Fruit fly (Drosophila melanogaster) whole organism, embryonic: ENCODE results near the gene Zip88E.
A peak's percentile ranks its signal among the peaks of the same experiment; 100 is the strongest.

Source experiments
- Ada2b ChIP-seq: fragments of 200-800 bp; sonication (Bioruptor generic); IDR thresholded peaks from 2 replicates; pipeline ENCODE4 v1.3.6; 2022; ENCODE audit warnings: missing biosample characterization, missing genetic modification characterization
- Bgb ChIP-seq: fragments of 200-800 bp; sonication (Bioruptor generic); IDR thresholded peaks from 2 replicates; pipeline ENCODE4 v1.3.6; 2022; ENCODE audit warnings: missing biosample characterization, missing genetic modification characterization; ENCODE audit not compliant: partially characterized antibody
- CG10267 ChIP-seq: fragments of 200-800 bp; sonication (Bioruptor generic); optimal IDR thresholded peaks from 2 replicates; lab custom pipeline; 2018; ENCODE audit warnings: missing biosample characterization, mild to moderate bottlenecking, missing genetic modification characterization, moderate library complexity
- CG10654 ChIP-seq: fragments of 200-800 bp; sonication (Bioruptor generic); optimal IDR thresholded peaks from 2 replicates; lab custom pipeline; 2016; ENCODE audit warnings: missing biosample characterization, missing genetic modification characterization
- CG11398 ChIP-seq: fragments of 200-800 bp; sonication (Bioruptor generic); optimal IDR thresholded peaks from 2 replicates; lab custom pipeline; 2016; ENCODE audit warnings: missing biosample characterization, missing genetic modification characterization
- CG12155 ChIP-seq: fragments of 200-800 bp; sonication (Bioruptor generic); optimal IDR thresholded peaks from 3 replicates; lab custom pipeline; 2016; ENCODE audit warnings: missing biosample characterization, missing genetic modification characterization
- CG1233 ChIP-seq: fragments of 200-800 bp; sonication (Bioruptor generic); optimal IDR thresholded peaks from 4 replicates; lab custom pipeline; 2018; ENCODE audit warnings: missing biosample characterization, mild to moderate bottlenecking, missing genetic modification characterization
- CG14014 ChIP-seq: fragments of 200-800 bp; sonication (Bioruptor generic); IDR thresholded peaks from 2 replicates; pipeline ENCODE4 v1.3.6; 2022; ENCODE audit warnings: missing biosample characterization, missing genetic modification characterization
- CG17361 ChIP-seq: fragments of 200-800 bp; sonication (Bioruptor generic); IDR thresholded peaks from 3 replicates; pipeline ENCODE4 v1.3.6; 2022; ENCODE audit warnings: missing biosample characterization, missing genetic modification characterization
- CG2120 ChIP-seq: fragments of 200-800 bp; sonication (Bioruptor generic); optimal IDR thresholded peaks from 3 replicates; lab custom pipeline; 2016; ENCODE audit warnings: missing biosample characterization, missing genetic modification characterization
- CG2199 ChIP-seq: fragments of 200-800 bp; sonication (Bioruptor generic); IDR thresholded peaks from 3 replicates; pipeline ENCODE4 v1.3.6; 2022; ENCODE audit warnings: missing biosample characterization, missing genetic modification characterization
- CG2712 ChIP-seq: fragments of 200-800 bp; optimal IDR thresholded peaks from 3 replicates; lab custom pipeline; 2019; ENCODE audit warnings: missing biosample characterization, mild to moderate bottlenecking, missing genetic modification characterization, moderate library complexity
- CG30431 ChIP-seq: fragments of 200-800 bp; sonication (Bioruptor generic); optimal IDR thresholded peaks from 2 replicates; lab custom pipeline; 2017; ENCODE audit warnings: missing biosample characterization, missing genetic modification characterization
- CG31224 ChIP-seq: fragments of 200-800 bp; sonication (Bioruptor generic); IDR thresholded peaks from 2 replicates; pipeline ENCODE4 v1.3.6; 2022; ENCODE audit warnings: missing biosample characterization, missing genetic modification characterization
- CG31441 ChIP-seq: fragments of 200-800 bp; sonication (Bioruptor generic); IDR thresholded peaks from 2 replicates; pipeline ENCODE4 v1.3.6; 2022; ENCODE audit warnings: missing biosample characterization, missing genetic modification characterization
- CG33213 ChIP-seq: fragments of 200-800 bp; sonication (Bioruptor generic); optimal IDR thresholded peaks from 3 replicates; lab custom pipeline; 2016; ENCODE audit warnings: missing biosample characterization, missing genetic modification characterization
- CG6254 ChIP-seq: fragments of 200-800 bp; sonication (Bioruptor generic); optimal IDR thresholded peaks from 3 replicates; lab custom pipeline; 2017; ENCODE audit warnings: mild to moderate bottlenecking, missing biosample characterization, missing genetic modification reagents, missing genetic modification characterization
- CG6683 ChIP-seq: fragments of 200-800 bp; sonication (Bioruptor generic); optimal IDR thresholded peaks from 2 replicates; lab custom pipeline; 2017; ENCODE audit warnings: missing biosample characterization, mild to moderate bottlenecking, missing genetic modification characterization, missing genetic modification reagents
- CG7372 ChIP-seq: fragments of 200-800 bp; sonication (Bioruptor generic); IDR thresholded peaks from 2 replicates; pipeline ENCODE4 v1.3.6; 2022; ENCODE audit warnings: missing biosample characterization, missing genetic modification characterization
- CG8765 ChIP-seq: fragments of 200-800 bp; sonication (Bioruptor generic); IDR thresholded peaks from 2 replicates; pipeline ENCODE4 v1.3.6; 2022; ENCODE audit warnings: missing biosample characterization, missing genetic modification characterization
- CHES-1-like ChIP-seq: fragments of 200-800 bp; sonication (Bioruptor generic); optimal IDR thresholded peaks from 2 replicates; lab custom pipeline; 2016; ENCODE audit warnings: missing biosample characterization, missing genetic modification characterization
- D19A ChIP-seq: fragments of 200-800 bp; optimal IDR thresholded peaks from 3 replicates; lab custom pipeline; 2019; ENCODE audit warnings: missing biosample characterization, mild to moderate bottlenecking, missing genetic modification characterization, moderate library complexity
- Dbx ChIP-seq: fragments of 200-800 bp; sonication (Bioruptor generic); IDR thresholded peaks from 3 replicates; pipeline ENCODE4 v1.3.6; 2022; ENCODE audit warnings: missing biosample characterization, missing genetic modification characterization
- ERR ChIP-seq: fragments of 200-800 bp; sonication (Bioruptor generic); optimal IDR thresholded peaks from 2 replicates; lab custom pipeline; 2016; ENCODE audit warnings: missing biosample characterization, missing genetic modification characterization
- Jarid2 ChIP-seq: fragments of 200-800 bp; sonication (Bioruptor generic); optimal IDR thresholded peaks from 3 replicates; lab custom pipeline; 2017; ENCODE audit warnings: mild to moderate bottlenecking, missing biosample characterization, missing genetic modification reagents, missing genetic modification characterization
- Kr ChIP-seq: fragments of 200-800 bp; sonication (Bioruptor generic); optimal IDR thresholded peaks from 2 replicates; lab custom pipeline; 2017; ENCODE audit warnings: missing biosample characterization, mild to moderate bottlenecking, missing genetic modification characterization
- Lhr ChIP-seq: fragments of 200-800 bp; sonication (Bioruptor generic); optimal IDR thresholded peaks from 3 replicates; lab custom pipeline; 2017; ENCODE audit warnings: mild to moderate bottlenecking, missing biosample characterization, missing genetic modification reagents, missing genetic modification characterization
- Optix ChIP-seq: fragments of 200-800 bp; sonication (Bioruptor generic); IDR thresholded peaks from 3 replicates; pipeline ENCODE4 v1.3.6; 2022; ENCODE audit warnings: missing biosample characterization, missing genetic modification characterization
- PHDP ChIP-seq: fragments of 200-800 bp; sonication (Bioruptor generic); optimal IDR thresholded peaks from 3 replicates; lab custom pipeline; 2018; ENCODE audit warnings: missing biosample characterization, mild to moderate bottlenecking, missing genetic modification characterization, moderate library complexity
- Rx ChIP-seq: fragments of 200-800 bp; sonication (Bioruptor generic); IDR thresholded peaks from 2 replicates; pipeline ENCODE4 v1.3.6; 2022; ENCODE audit warnings: missing biosample characterization, missing genetic modification characterization
- Taf1 ChIP-seq: fragments of 200-800 bp; sonication (Bioruptor generic); IDR thresholded peaks from 2 replicates; pipeline ENCODE4 v1.3.6; 2022; ENCODE audit warnings: missing biosample characterization, missing genetic modification characterization
- abd-A ChIP-seq: fragments of 200-800 bp; sonication (Bioruptor generic); optimal IDR thresholded peaks from 3 replicates; lab custom pipeline; 2019; ENCODE audit warnings: missing biosample characterization, mild to moderate bottlenecking, missing genetic modification characterization, moderate library complexity
- bigmax ChIP-seq: fragments of 200-800 bp; sonication (Bioruptor generic); optimal IDR thresholded peaks from 2 replicates; lab custom pipeline; 2018; ENCODE audit warnings: missing biosample characterization, mild to moderate bottlenecking, missing genetic modification characterization
- bsh ChIP-seq, 2 experiments: fragments of 200-800 bp; sonication (Bioruptor generic); optimal IDR thresholded peaks; 2 replicates each; lab custom pipeline; 2017 to 2018; ENCODE audit warnings: mild to moderate bottlenecking in 2 of 2, missing biosample characterization in 2 of 2, missing genetic modification characterization in 2 of 2, moderate library complexity in 1 of 2
- cas ChIP-seq: fragments of 200-800 bp; sonication (Bioruptor generic); IDR thresholded peaks from 2 replicates; pipeline ENCODE4 v1.3.6; 2022; ENCODE audit warnings: missing biosample characterization, missing genetic modification characterization
- cato ChIP-seq: fragments of 200-800 bp; sonication (Bioruptor generic); optimal IDR thresholded peaks from 2 replicates; lab custom pipeline; 2016; ENCODE audit warnings: missing biosample characterization, missing genetic modification characterization, borderline replicate concordance
- da ChIP-seq: fragments of 200-800 bp; sonication (Bioruptor generic); optimal IDR thresholded peaks from 2 replicates; lab custom pipeline; 2016; ENCODE audit warnings: missing biosample characterization, missing genetic modification characterization
- dan ChIP-seq: fragments of 200-800 bp; sonication (Bioruptor generic); IDR thresholded peaks from 2 replicates; pipeline ENCODE4 v1.3.6; 2022; ENCODE audit warnings: missing biosample characterization, missing genetic modification characterization
- dati ChIP-seq: fragments of 200-800 bp; sonication (Bioruptor generic); IDR thresholded peaks from 2 replicates; pipeline ENCODE4 v1.3.6; 2022; ENCODE audit warnings: missing biosample characterization, missing genetic modification characterization
- exex ChIP-seq: fragments of 200-800 bp; sonication (Bioruptor generic); optimal IDR thresholded peaks from 4 replicates; lab custom pipeline; 2018; ENCODE audit warnings: missing biosample characterization, mild to moderate bottlenecking, missing genetic modification characterization, moderate library complexity
- inv ChIP-seq: fragments of 200-800 bp; sonication (Bioruptor generic); IDR thresholded peaks from 2 replicates; pipeline ENCODE4 v1.3.6; 2022; ENCODE audit warnings: missing biosample characterization, missing genetic modification characterization; ENCODE audit not compliant: partially characterized antibody
- knrl ChIP-seq: fragments of 200-800 bp; sonication (Bioruptor generic); IDR thresholded peaks from 3 replicates; pipeline ENCODE4 v1.3.6; 2022; ENCODE audit warnings: missing biosample characterization, missing genetic modification characterization; ENCODE audit not compliant: partially characterized antibody
- odd ChIP-seq: fragments of 200-800 bp; sonication (Bioruptor generic); optimal IDR thresholded peaks from 2 replicates; lab custom pipeline; 2017; ENCODE audit warnings: missing biosample characterization, mild to moderate bottlenecking, missing genetic modification characterization
- psq ChIP-seq: fragments of 200-800 bp; sonication (Bioruptor generic); optimal IDR thresholded peaks from 2 replicates; lab custom pipeline; 2017; ENCODE audit warnings: missing biosample characterization, missing genetic modification characterization
- salm ChIP-seq: fragments of 200-800 bp; sonication (Bioruptor generic); optimal IDR thresholded peaks from 2 replicates; lab custom pipeline; 2018; ENCODE audit warnings: missing biosample characterization, mild to moderate bottlenecking, missing genetic modification characterization
- shn ChIP-seq: fragments of 200-800 bp; sonication (Bioruptor generic); optimal IDR thresholded peaks from 3 replicates; lab custom pipeline; 2016; ENCODE audit warnings: missing biosample characterization, missing genetic modification characterization
- tin ChIP-seq: fragments of 200-800 bp; sonication (Bioruptor generic); optimal IDR thresholded peaks from 3 replicates; lab custom pipeline; 2016; ENCODE audit warnings: missing biosample characterization, missing genetic modification characterization
- tll ChIP-seq, 2 experiments: fragments of 200-800 bp in 1 of 2; fragments of >200 bp in 1 of 2; sonication (Bioruptor generic) in 1 of 2; optimal IDR thresholded peaks; 2 replicates each; lab custom pipeline; 2017 to 2019; ENCODE audit warnings: missing biosample characterization in 2 of 2, missing genetic modification characterization in 2 of 2, mild to moderate bottlenecking in 1 of 2, moderate library complexity in 1 of 2
- tna ChIP-seq: fragments of 200-800 bp; sonication (Bioruptor generic); IDR thresholded peaks from 2 replicates; pipeline ENCODE4 v1.3.6; 2022; ENCODE audit warnings: missing biosample characterization, missing genetic modification characterization; ENCODE audit not compliant: partially characterized antibody

Zip88E gene

dm6 chr3R:15218824-15219576 lies 49.5 kb upstream of the Zip88E start, which contains the start of the genes SIDL and CG12241 (continued):
- TF ChIP-seq CG6683, result peak; percentile 57
- TF ChIP-seq shn (GFP tag; lab: Kevin White, UChicago), result peak; percentile 21
- peak; percentile 94 for TF ChIP-seq Dbx (GFP tag; lab: Robert Waterston, UW)
- peak; percentile 60 for TF ChIP-seq CG12155
- peak; percentile 87; the same call in 1 of the 2 replicates for TF ChIP-seq CG8765 (GFP tag; lab: Robert Waterston, UW)
- peak; percentile 86 for TF ChIP-seq CG2712 (tag; lab: Kevin White, UChicago)
- peak; percentile 50; the same call in 1 of the 2 replicates for TF ChIP-seq dan (GFP tag; lab: Robert Waterston, UW)
- TF ChIP-seq odd (GFP tag; lab: Kevin White, UChicago), result no peak
- TF ChIP-seq abd-A (tag; lab: Kevin White, UChicago), result no peak
- peak; percentile 93 for TF ChIP-seq Taf1 (GFP tag; lab: Robert Waterston, UW)
- peak; percentile 93 for TF ChIP-seq Rx (GFP tag; lab: Robert Waterston, UW)
- peak; percentile 92 for TF ChIP-seq CG7372 (GFP tag; lab: Robert Waterston, UW)
- peak; percentile 59 for TF ChIP-seq CG33213
- no peak for TF ChIP-seq CG6254 (GFP tag; lab: Kevin White, UChicago)
- TF ChIP-seq Lhr, result no peak
- peak; percentile 82 for TF ChIP-seq cas (GFP tag; lab: Robert Waterston, UW)
- TF ChIP-seq CG31441, result peak; percentile 90
- TF ChIP-seq CG14014 (GFP tag; lab: Robert Waterston, UW), result peak; percentile 39; the same call in 1 of the 2 replicates
- TF ChIP-seq tin (GFP tag; lab: Kevin White, UChicago), result peak; percentile 72
- TF ChIP-seq PHDP, result peak; percentile 50
- peak; percentile 23; the same call in 1 of the 3 replicates for TF ChIP-seq Optix (GFP tag; lab: Robert Waterston, UW)
- TF ChIP-seq CG10654 (GFP tag; lab: Kevin White, UChicago), result peak; percentile 71
- no peak for TF ChIP-seq Jarid2 (GFP tag; lab: Kevin White, UChicago)
- peak; percentile 16; the same call in 1 of the 3 replicates for TF ChIP-seq knrl (GFP tag; lab: Robert Waterston, UW)
- no peak for TF ChIP-seq tll (GFP tag; optimal IDR thresholded peaks at IDR 0.05; lab: Kevin White, UChicago)
- no peak for TF ChIP-seq inv (GFP tag; lab: Robert Waterston, UW)
- TF ChIP-seq exex, result peak; percentile 68
- peak; percentile 36 for TF ChIP-seq bigmax (GFP tag; lab: Kevin White, UChicago)
- TF ChIP-seq D19A (tag; lab: Kevin White, UChicago), result no peak
- TF ChIP-seq CG2199, result peak; percentile 81
- peak; percentile 17 for TF ChIP-seq cato (GFP tag; lab: Kevin White, UChicago)
- peak in 1 of 2 experiments; percentile 44 for TF ChIP-seq bsh (GFP tag; optimal IDR thresholded peaks at IDR 0.05; lab: Kevin White, UChicago)
- peak; percentile 14 for TF ChIP-seq CHES-1-like (GFP tag; lab: Kevin White, UChicago)
- TF ChIP-seq CG17361 (GFP tag; lab: Robert Waterston, UW), result peak; percentile 93
- TF ChIP-seq CG1233 (GFP tag; lab: Kevin White, UChicago), result peak; percentile 79
- peak; percentile 87 for TF ChIP-seq CG31224
- TF ChIP-seq psq (GFP tag; lab: Kevin White, UChicago), result peak; percentile 13
- no peak for TF ChIP-seq da (GFP tag; lab: Kevin White, UChicago)
- no peak for TF ChIP-seq tna (GFP tag; lab: Robert Waterston, UW)
- TF ChIP-seq Ada2b (GFP tag; lab: Robert Waterston, UW), result peak; percentile 94
- TF ChIP-seq CG2120 (GFP tag; lab: Kevin White, UChicago), result peak; percentile 84
- peak; percentile 23 for TF ChIP-seq salm (tag; lab: Kevin White, UChicago)
- no peak for TF ChIP-seq Kr (GFP tag; lab: Kevin White, UChicago)
- no peak for TF ChIP-seq Bgb (GFP tag; lab: Robert Waterston, UW)
- no peak for TF ChIP-seq CG30431 (GFP tag; lab: Kevin White, UChicago)
- no peak for TF ChIP-seq CG11398
- TF ChIP-seq dati (GFP tag; lab: Robert Waterston, UW), result peak; percentile 72
- TF ChIP-seq ERR (GFP tag; lab: Kevin White, UChicago), result peak; percentile 77
- TF ChIP-seq CG10267 (tag; lab: Kevin White, UChicago), result peak; percentile 80
